Worm (Caenorhabditis elegans) whole organism, L4 larva: ENCODE results near the gene F53G2.13.

Experiments
- T20F7.1 ChIP-seq: fragments of 200-800 bp; sonication (Bioruptor generic); optimal IDR thresholded peaks from 2 replicates; lab custom pipeline; 2018; ENCODE audit warnings: mild to moderate bottlenecking, missing genetic modification characterization, missing compliant biosample characterization
- pqm-1 ChIP-seq: sonication (generic microtip); optimal IDR thresholded peaks from 2 replicates; lab custom pipeline; 2017; ENCODE audit warnings: missing biosample characterization, missing genetic modification characterization

DNA sequence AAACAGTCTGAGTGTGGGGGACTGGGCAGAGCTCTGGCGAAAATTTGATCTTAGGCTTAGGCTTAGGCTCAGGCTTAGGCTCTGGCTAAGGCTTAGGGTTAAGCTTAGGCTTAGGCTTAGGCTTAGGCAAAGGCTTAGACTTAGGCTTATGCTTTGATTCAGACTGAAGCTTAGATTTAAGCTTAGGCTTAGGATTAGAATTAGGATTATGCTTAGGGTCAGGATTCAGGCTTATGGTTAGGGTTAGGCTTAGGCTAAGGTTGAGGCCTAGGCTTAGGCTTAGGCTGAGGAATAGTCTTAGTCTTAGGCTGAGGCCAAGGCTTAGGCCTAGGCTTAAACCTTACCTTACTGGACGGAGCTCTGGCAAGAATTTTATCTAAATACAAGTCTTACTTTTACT, 43.3 kb downstream of the F53G2.13 start:
- TF ChIP-seq pqm-1 (tag; lab: Kevin White, UChicago) (no peak), T20F7.1 (GFP tag; lab: Kevin White, UChicago) (no peak)
